Fruit fly (Drosophila melanogaster): ENCODE data around the gene bip1.

The bip1 gene

DNA sequence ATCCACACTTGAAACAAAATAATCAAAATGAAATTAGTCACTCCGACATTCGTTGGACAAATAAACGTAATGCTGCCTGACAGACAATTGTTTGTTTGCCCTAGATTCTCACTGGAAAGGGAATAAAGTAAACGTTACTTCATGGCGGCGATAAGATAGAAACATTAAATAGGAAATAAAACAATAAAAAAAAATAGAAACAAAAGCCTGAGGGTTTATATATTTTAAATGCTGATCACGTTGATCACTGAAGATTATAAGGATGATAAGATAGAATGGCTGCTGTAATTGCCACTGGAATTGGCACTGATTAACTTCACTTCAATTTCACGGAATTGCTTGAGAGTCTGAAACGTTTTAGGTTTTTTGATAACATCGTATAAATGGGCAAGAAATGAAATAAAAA, 39.8 kb downstream of the bip1 start (continued):
- TF ChIP-seq H15 (GFP tag; IDR thresholded peaks at IDR 0.05), result no peak
- peak; percentile 29 for TF ChIP-seq Med (GFP tag)
- TF ChIP-seq aop (GFP tag; IDR thresholded peaks at IDR 0.05), result no peak
- peak; percentile 42 for TF ChIP-seq CG13424 (tag; optimal IDR thresholded peaks at IDR 0.05)
- peak; percentile 41 for TF ChIP-seq sqz (GFP tag; optimal IDR thresholded peaks at IDR 0.05)
- TF ChIP-seq CG12391 (tag; optimal IDR thresholded peaks at IDR 0.05), result peak; percentile 21
- peak; percentile 48 for TF ChIP-seq CG12219 (GFP tag; optimal IDR thresholded peaks at IDR 0.05)
- no peak for TF ChIP-seq shn (GFP tag; optimal IDR thresholded peaks at IDR 0.05)
- TF ChIP-seq CG14441 (GFP tag; IDR thresholded peaks at IDR 0.05), result peak; percentile 31; the same call in 1 of the 2 replicates
- peak; percentile 10 for TF ChIP-seq CG3281 (GFP tag; optimal IDR thresholded peaks at IDR 0.05)
- TF ChIP-seq CG1603 (tag; optimal IDR thresholded peaks at IDR 0.05), result peak; percentile 17
- TF ChIP-seq sug (tag; optimal IDR thresholded peaks at IDR 0.05), result peak; percentile 71
- TF ChIP-seq HLH54F (GFP tag; optimal IDR thresholded peaks at IDR 0.05), result no peak
- TF ChIP-seq B-H2 (GFP tag; optimal IDR thresholded peaks at IDR 0.05), result peak; percentile 9
- peak; percentile 40 for TF ChIP-seq CG11504 (tag; optimal IDR thresholded peaks at IDR 0.05)
- peak; percentile 27 for TF ChIP-seq CG17359 (tag; optimal IDR thresholded peaks at IDR 0.05)
- TF ChIP-seq Blimp-1 (GFP tag; optimal IDR thresholded peaks at IDR 0.05), result peak; percentile 11
- peak; percentile 12 for TF ChIP-seq HLHmδ (GFP tag; optimal IDR thresholded peaks at IDR 0.05)
- TF ChIP-seq Myb (GFP tag; optimal IDR thresholded peaks at IDR 0.05), result no peak
- no peak for TF ChIP-seq hkb (optimal IDR thresholded peaks at IDR 0.05)
- TF ChIP-seq hkb (GFP tag; IDR thresholded peaks at IDR 0.05), result peak; percentile 39; the same call in 1 of the 2 replicates
- peak; percentile 28 for TF ChIP-seq pros (GFP tag; optimal IDR thresholded peaks at IDR 0.05)
- TF ChIP-seq CG13287 (GFP tag; IDR thresholded peaks at IDR 0.05; ENCODE audit: partially characterized antibody), result no peak
- TF ChIP-seq MBD-R2 (GFP tag; IDR thresholded peaks at IDR 0.05), result no peak
- peak in 1 of 3 experiments; percentile 14 for TF ChIP-seq lola (GFP tag; optimal IDR thresholded peaks at IDR 0.05)
- TF ChIP-seq ase (GFP tag; IDR thresholded peaks at IDR 0.05), result no peak
- TF ChIP-seq Dp (GFP tag; optimal IDR thresholded peaks at IDR 0.05), result no peak
- TF ChIP-seq ci (GFP tag; IDR thresholded peaks at IDR 0.05), result peak; percentile 68; the same call in 2 of the 3 replicates
- peak; percentile 33 for TF ChIP-seq CG15269 (tag; optimal IDR thresholded peaks at IDR 0.05)
- TF ChIP-seq Bdp1 (GFP tag; optimal IDR thresholded peaks at IDR 0.05), result no peak
- peak; percentile 37 for TF ChIP-seq CG2875 (GFP tag; optimal IDR thresholded peaks at IDR 0.05)
- peak in 1 of 2 experiments; percentile 89 for TF ChIP-seq Eip74EF (GFP tag; optimal IDR thresholded peaks at IDR 0.05)
- TF ChIP-seq CG12769 (tag; optimal IDR thresholded peaks at IDR 0.05), result peak; percentile 20
- peak; percentile 73 for TF ChIP-seq wek (GFP tag; optimal IDR thresholded peaks at IDR 0.05)
- no peak for TF ChIP-seq Adf1 (GFP tag; IDR thresholded peaks at IDR 0.05)
- peak; percentile 31 for TF ChIP-seq kni (GFP tag; optimal IDR thresholded peaks at IDR 0.05)
- peak; percentile 60 for TF ChIP-seq CG7987 (GFP tag; optimal IDR thresholded peaks at IDR 0.05)
- no peak for TF ChIP-seq CG18476 (GFP tag; optimal IDR thresholded peaks at IDR 0.05)
- peak; percentile 73 for TF ChIP-seq CG17912 (GFP tag; optimal IDR thresholded peaks at IDR 0.05)
- no peak for TF ChIP-seq sens-2 (GFP tag; IDR thresholded peaks at IDR 0.05)
- TF ChIP-seq CG14014 (GFP tag; IDR thresholded peaks at IDR 0.05), result no peak
- TF ChIP-seq CG8388 (GFP tag; optimal IDR thresholded peaks at IDR 0.05), result no peak
- TF ChIP-seq Asciz (GFP tag; optimal IDR thresholded peaks at IDR 0.05), result peak; percentile 24
- TF ChIP-seq gsb-n (tag; optimal IDR thresholded peaks at IDR 0.05), result peak; percentile 45
- no peak for TF ChIP-seq CG1602 (GFP tag; optimal IDR thresholded peaks at IDR 0.05)
- peak; percentile 26 for TF ChIP-seq salm (tag; optimal IDR thresholded peaks at IDR 0.05)
- TF ChIP-seq Meics (GFP tag; optimal IDR thresholded peaks at IDR 0.05), result peak; percentile 6
- peak; percentile 58 for TF ChIP-seq Vsx1 (GFP tag; optimal IDR thresholded peaks at IDR 0.05)
- peak; percentile 14 for TF ChIP-seq Sry-β (GFP tag; optimal IDR thresholded peaks at IDR 0.05)
